Worm (Caenorhabditis elegans): Measurements from ENCODE around the gene cest-4.

The cest-4 gene

DNA sequence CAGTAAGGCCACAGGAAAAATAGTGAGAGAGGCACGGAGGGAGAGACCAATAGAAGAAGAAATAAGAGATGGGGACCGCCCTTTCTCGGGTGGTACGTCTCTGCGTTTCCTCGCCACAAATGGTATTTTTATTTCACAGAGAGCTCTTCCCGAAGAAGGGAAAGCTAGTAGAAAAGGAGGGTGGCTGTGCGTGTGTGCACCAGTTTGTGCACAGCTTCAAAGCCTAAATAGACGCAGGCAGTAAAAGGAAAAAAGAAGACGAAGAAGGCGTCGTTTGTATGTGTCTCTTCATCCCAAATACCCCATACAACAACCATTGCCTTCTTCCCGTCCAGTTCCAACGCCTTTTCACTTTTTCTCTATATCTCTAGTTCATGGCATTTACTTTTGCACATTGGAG lies 7.6 kb upstream of the cest-4 start (continued):
- TF ChIP-seq ceh-8 (GFP tag; optimal IDR thresholded peaks at IDR 0.05), result peak; percentile 53
- peak in 1 of 2 experiments; percentile 58 for TF ChIP-seq lsy-2 (tag; optimal IDR thresholded peaks at IDR 0.05)
- no peak for TF ChIP-seq hpl-2 (GFP tag; optimal IDR thresholded peaks at IDR 0.05)
- TF ChIP-seq fkh-10 (GFP tag; optimal IDR thresholded peaks at IDR 0.05), result peak; percentile 84
- TF ChIP-seq ztf-4 (tag; optimal IDR thresholded peaks at IDR 0.05), result peak; percentile 35
- TF ChIP-seq lir-3 (tag; optimal IDR thresholded peaks at IDR 0.05; ENCODE audit: poor library complexity), result no peak
- TF ChIP-seq fkh-8 (tag; optimal IDR thresholded peaks at IDR 0.05), result peak; percentile 73
- peak; percentile 84 for TF ChIP-seq unc-86 (tag; optimal IDR thresholded peaks at IDR 0.05)
- no peak for TF ChIP-seq hlh-4 (tag; optimal IDR thresholded peaks at IDR 0.05)
- TF ChIP-seq dsc-1 (tag; optimal IDR thresholded peaks at IDR 0.05), result no peak
- no peak for TF ChIP-seq unc-130 (tag; optimal IDR thresholded peaks at IDR 0.05)
- TF ChIP-seq nhr-71 (tag; optimal IDR thresholded peaks at IDR 0.05), result peak; percentile 72
- no peak for TF ChIP-seq ceh-63 (GFP tag; optimal IDR thresholded peaks at IDR 0.05)
- no peak for TF ChIP-seq pax-3 (tag; optimal IDR thresholded peaks at IDR 0.05)
- TF ChIP-seq alr-1 (tag; optimal IDR thresholded peaks at IDR 0.05; ENCODE audit: borderline replicate concordance), result no peak
- TF ChIP-seq fos-1 (tag; optimal IDR thresholded peaks at IDR 0.05), result no peak
- TF ChIP-seq lin-13 (GFP tag; optimal IDR thresholded peaks at IDR 0.05), result no peak
- peak in 1 of 2 experiments; percentile 51 for TF ChIP-seq lin-35 (GFP tag; optimal IDR thresholded peaks at IDR 0.05)
- peak; percentile 31 for TF ChIP-seq xbp-1 (tag; optimal IDR thresholded peaks at IDR 0.05)
- peak; percentile 69 for TF ChIP-seq tbx-2 (tag; optimal IDR thresholded peaks at IDR 0.05)
- no peak for TF ChIP-seq nhr-76 (tag; optimal IDR thresholded peaks at IDR 0.05)
- TF ChIP-seq nhr-77 (tag; optimal IDR thresholded peaks at IDR 0.05), result no peak
- no peak for TF ChIP-seq zip-4 (GFP tag; optimal IDR thresholded peaks at IDR 0.05)
- TF ChIP-seq fkh-4 (tag; optimal IDR thresholded peaks at IDR 0.05; ENCODE audit: borderline replicate concordance), result no peak
- TF ChIP-seq nhr-47 (tag; optimal IDR thresholded peaks at IDR 0.05), result peak; percentile 64
- TF ChIP-seq egl-27 (tag; optimal IDR thresholded peaks at IDR 0.05), result peak in 1 of 2 experiments; percentile 32
- TF ChIP-seq nhr-90 (tag; optimal IDR thresholded peaks at IDR 0.05; ENCODE audit: poor library complexity), result no peak
- no peak for TF ChIP-seq pag-3 (tag; optimal IDR thresholded peaks at IDR 0.05; ENCODE audit: borderline replicate concordance, insufficient read depth)
- TF ChIP-seq C16A3.4 (tag; optimal IDR thresholded peaks at IDR 0.05), result no peak
- no peak for TF ChIP-seq mep-1 (tag; optimal IDR thresholded peaks at IDR 0.05)
- no peak for TF ChIP-seq C34B4.2 (tag; optimal IDR thresholded peaks at IDR 0.05)
- TF ChIP-seq isw-1 (GFP tag; IDR thresholded peaks at IDR 0.05), result peak; percentile 41
- TF ChIP-seq mab-9 (GFP tag; IDR thresholded peaks at IDR 0.05), result peak; percentile 66
- TF ChIP-seq ets-5 (GFP tag; IDR thresholded peaks at IDR 0.05), result no peak
- peak; percentile 48 to 71 (median 49) for TF ChIP-seq ceh-82 (tag; optimal IDR thresholded peaks at IDR 0.05)
- TF ChIP-seq elt-3 (tag; optimal IDR thresholded peaks at IDR 0.05), result no peak

DNA sequence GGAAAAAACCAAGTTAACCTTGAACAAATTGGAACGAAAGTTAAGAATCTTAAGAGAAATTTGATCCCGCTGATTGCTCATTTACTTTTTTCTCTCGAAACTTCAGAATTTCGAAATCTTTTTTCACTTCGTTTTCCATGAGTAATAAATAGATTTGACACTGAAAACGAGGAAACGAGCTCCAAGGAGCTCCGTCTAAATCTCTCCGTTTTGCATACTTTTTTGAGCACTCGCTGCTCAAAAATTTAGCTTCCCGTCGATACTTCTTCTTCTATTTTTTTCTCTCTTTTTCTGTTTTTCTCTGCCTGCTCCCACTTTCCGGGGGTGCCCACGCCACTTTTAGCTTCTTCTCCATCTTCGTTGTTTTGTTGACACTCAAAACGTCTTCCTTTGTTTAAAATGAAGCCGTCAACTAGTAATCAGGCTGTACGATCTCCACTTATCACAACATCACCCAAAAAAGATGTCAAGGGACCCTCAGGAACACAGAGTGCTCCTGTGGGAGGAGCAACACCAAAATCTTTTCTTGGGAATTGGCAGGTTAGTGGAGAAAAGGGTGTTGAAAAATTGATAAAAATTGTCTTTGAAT lies 4.4 kb upstream of the cest-4 start, which contains the start of gene C17H12.10:
C17H12.10 (plus strand) TSS at position 325 of the 589 bp plus-strand sequence.
- no peak for TF ChIP-seq mdl-1 (tag; optimal IDR thresholded peaks at IDR 0.05)
- no peak for TF ChIP-seq irx-1 (tag; optimal IDR thresholded peaks at IDR 0.05)
- TF ChIP-seq hlh-4 (tag; optimal IDR thresholded peaks at IDR 0.05), result no peak
- TF ChIP-seq zag-1 (tag; optimal IDR thresholded peaks at IDR 0.05), result no peak
- TF ChIP-seq nhr-90 (tag; optimal IDR thresholded peaks at IDR 0.05; ENCODE audit: poor library complexity), result no peak
- TF ChIP-seq nhr-77 (tag; optimal IDR thresholded peaks at IDR 0.05), result no peak
- TF ChIP-seq elt-2 (tag; optimal IDR thresholded peaks at IDR 0.05), result no peak
- TF ChIP-seq unc-98 (GFP tag; IDR thresholded peaks at IDR 0.05), result no peak
- TF ChIP-seq isw-1 (GFP tag; IDR thresholded peaks at IDR 0.05), result no peak
- no peak for TF ChIP-seq aly-2 (tag; optimal IDR thresholded peaks at IDR 0.05)
- TF ChIP-seq unc-130 (tag; optimal IDR thresholded peaks at IDR 0.05), result no peak
- TF ChIP-seq pag-3 (tag; optimal IDR thresholded peaks at IDR 0.05; ENCODE audit: borderline replicate concordance, insufficient read depth), result no peak
- no peak for TF ChIP-seq hpl-2 (GFP tag; optimal IDR thresholded peaks at IDR 0.05)
- no peak for TF ChIP-seq C04F5.9 (tag; optimal IDR thresholded peaks at IDR 0.05)
- TF ChIP-seq lin-14 (GFP tag; optimal IDR thresholded peaks at IDR 0.05), result peak; percentile 82
- TF ChIP-seq ceh-82 (tag; optimal IDR thresholded peaks at IDR 0.05), result peak in 2 of 3 experiments; percentile 40 to 42
- no peak for TF ChIP-seq efl-3 (GFP tag; optimal IDR thresholded peaks at IDR 0.05)
- no peak for TF ChIP-seq rnt-1 (tag; optimal IDR thresholded peaks at IDR 0.05)
- no peak for TF ChIP-seq aha-1 (tag; optimal IDR thresholded peaks at IDR 0.05)
- no peak for TF ChIP-seq nhr-237 (tag; optimal IDR thresholded peaks at IDR 0.05)
- no peak for TF ChIP-seq fos-1 (tag; optimal IDR thresholded peaks at IDR 0.05)
- no peak for TF ChIP-seq sup-37 (GFP tag; optimal IDR thresholded peaks at IDR 0.05)
- peak; percentile 22 for TF ChIP-seq snu-23 (GFP tag; optimal IDR thresholded peaks at IDR 0.05)
- TF ChIP-seq dsc-1 (tag; optimal IDR thresholded peaks at IDR 0.05), result no peak
